Worm (Caenorhabditis elegans) whole organism, midembryonic: Measurements from ENCODE around the gene K02E2.8.

Source experiments
- T22C8.4 ChIP-seq: fragments of 200-800 bp; sonication (Bioruptor generic); IDR thresholded peaks from 2 replicates; pipeline ENCODE4 v1.3.6; 2022; ENCODE audit warnings: missing genetic modification characterization, missing compliant biosample characterization
- flt-1 ChIP-seq: fragments of 200-800 bp; sonication (Bioruptor generic); IDR thresholded peaks from 2 replicates; pipeline ENCODE4 v1.3.6; 2022; ENCODE audit warnings: missing genetic modification characterization, missing compliant biosample characterization

Gene K02E2.8

ce11 chrV:20317442-20317841 lies 49.3 kb downstream of the K02E2.8 start, which contains the start of gene Y113G7C.1:
TSS of gene Y113G7C.1 (plus strand) at chrV:20317742.
- TF ChIP-seq T22C8.4 (GFP tag; lab: Robert Waterston, UW), result peak; percentile 20; the same call in 1 of the 2 replicates
- TF ChIP-seq flt-1 (GFP tag; lab: Robert Waterston, UW), result no peak
